Fruit fly (Drosophila melanogaster) whole organism, embryonic: ENCODE data around the gene CG15916.

Experiments used
- BEAF-32 ChIP-seq: fragments of 200-800 bp; sonication (Bioruptor generic); optimal IDR thresholded peaks from 3 replicates; lab custom pipeline; 2017; ENCODE audit warnings: missing biosample characterization, missing genetic modification characterization, mild to moderate bottlenecking, moderate library complexity, missing genetic modification reagents
- CG10267 ChIP-seq: fragments of 200-800 bp; sonication (Bioruptor generic); optimal IDR thresholded peaks from 2 replicates; lab custom pipeline; 2018; ENCODE audit warnings: missing biosample characterization, mild to moderate bottlenecking, missing genetic modification characterization, moderate library complexity
- CG11504 ChIP-seq: fragments of 200-800 bp; sonication (Bioruptor generic); optimal IDR thresholded peaks from 3 replicates; lab custom pipeline; 2019; ENCODE audit warnings: missing biosample characterization, mild to moderate bottlenecking, missing genetic modification characterization, moderate library complexity
- CG12236 ChIP-seq: fragments of 200-800 bp; sonication (Bioruptor generic); optimal IDR thresholded peaks from 2 replicates; lab custom pipeline; 2016; ENCODE audit warnings: missing biosample characterization, missing genetic modification characterization
- CG13287 ChIP-seq: fragments of 200-800 bp; sonication (Bioruptor generic); IDR thresholded peaks from 2 replicates; pipeline ENCODE4 v1.3.6; 2022; ENCODE audit warnings: missing biosample characterization, missing genetic modification characterization; ENCODE audit not compliant: partially characterized antibody
- CG13296 ChIP-seq: fragments of 200-800 bp; sonication (Bioruptor generic); optimal IDR thresholded peaks from 3 replicates; lab custom pipeline; 2018; ENCODE audit warnings: missing biosample characterization, mild to moderate bottlenecking, missing genetic modification characterization
- CG15269 ChIP-seq: fragments of 200-800 bp; sonication (Bioruptor generic); optimal IDR thresholded peaks from 2 replicates; lab custom pipeline; 2018; ENCODE audit warnings: missing biosample characterization, mild to moderate bottlenecking, missing genetic modification characterization, moderate library complexity
- CG1602 ChIP-seq: fragments of 200-800 bp; sonication (Bioruptor generic); optimal IDR thresholded peaks from 3 replicates; lab custom pipeline; 2016; ENCODE audit warnings: missing biosample characterization, missing genetic modification characterization
- CG18262 ChIP-seq: fragments of 200-800 bp; optimal IDR thresholded peaks from 3 replicates; lab custom pipeline; 2019; ENCODE audit warnings: missing biosample characterization, mild to moderate bottlenecking, missing genetic modification characterization, moderate library complexity
- CG2199 ChIP-seq: fragments of 200-800 bp; sonication (Bioruptor generic); IDR thresholded peaks from 3 replicates; pipeline ENCODE4 v1.3.6; 2022; ENCODE audit warnings: missing biosample characterization, missing genetic modification characterization
- CG2712 ChIP-seq: fragments of 200-800 bp; optimal IDR thresholded peaks from 3 replicates; lab custom pipeline; 2019; ENCODE audit warnings: missing biosample characterization, mild to moderate bottlenecking, missing genetic modification characterization, moderate library complexity
- CG2875 ChIP-seq: fragments of 200-800 bp; sonication (Bioruptor generic); optimal IDR thresholded peaks from 2 replicates; lab custom pipeline; 2017; ENCODE audit warnings: missing biosample characterization, mild to moderate bottlenecking, missing genetic modification characterization, missing genetic modification reagents
- CG4424 ChIP-seq: fragments of 200-800 bp; sonication (Bioruptor generic); optimal IDR thresholded peaks from 3 replicates; lab custom pipeline; 2016; ENCODE audit warnings: missing biosample characterization, missing genetic modification characterization
- CG4854 ChIP-seq: fragments of 200-800 bp; sonication (Bioruptor generic); optimal IDR thresholded peaks from 2 replicates; lab custom pipeline; 2016; ENCODE audit warnings: missing biosample characterization, missing genetic modification characterization, inconsistent platforms
- CG6254 ChIP-seq: fragments of 200-800 bp; sonication (Bioruptor generic); optimal IDR thresholded peaks from 3 replicates; lab custom pipeline; 2017; ENCODE audit warnings: mild to moderate bottlenecking, missing biosample characterization, missing genetic modification reagents, missing genetic modification characterization
- CG6791 ChIP-seq: fragments of 200-800 bp; sonication (Bioruptor generic); IDR thresholded peaks from 3 replicates; pipeline ENCODE4 v1.3.6; 2022; ENCODE audit warnings: missing biosample characterization, missing genetic modification characterization; ENCODE audit not compliant: partially characterized antibody
- CG6813 ChIP-seq: fragments of 200-800 bp; sonication (Bioruptor generic); optimal IDR thresholded peaks from 2 replicates; lab custom pipeline; 2017; ENCODE audit warnings: missing biosample characterization, missing genetic modification characterization, mild to moderate bottlenecking, moderate library complexity, missing genetic modification reagents
- Chrac-16 ChIP-seq: fragments of 200-800 bp; sonication (Bioruptor generic); optimal IDR thresholded peaks from 3 replicates; lab custom pipeline; 2016; ENCODE audit warnings: missing biosample characterization, missing genetic modification characterization
- Dad ChIP-seq: fragments of 200-800 bp; sonication (Bioruptor generic); optimal IDR thresholded peaks from 3 replicates; lab custom pipeline; 2016; ENCODE audit warnings: missing biosample characterization, missing genetic modification characterization
- Dll ChIP-seq: fragments of 200-800 bp; sonication (Bioruptor generic); IDR thresholded peaks from 4 replicates; pipeline ENCODE4 v1.3.6; 2022; ENCODE audit warnings: missing biosample characterization, missing genetic modification characterization; ENCODE audit not compliant: partially characterized antibody
- Fer2 ChIP-seq: fragments of 200-800 bp; sonication (Bioruptor generic); optimal IDR thresholded peaks from 2 replicates; lab custom pipeline; 2018; ENCODE audit warnings: missing biosample characterization, mild to moderate bottlenecking, missing genetic modification characterization, moderate library complexity
- HLH4C ChIP-seq: fragments of 200-800 bp; sonication (Bioruptor generic); IDR thresholded peaks from 3 replicates; pipeline ENCODE4 v1.3.6; 2022; ENCODE audit warnings: missing biosample characterization, missing genetic modification characterization; ENCODE audit not compliant: partially characterized antibody
- Hand ChIP-seq: fragments of 200-800 bp; sonication (Bioruptor generic); optimal IDR thresholded peaks from 2 replicates; lab custom pipeline; 2017; ENCODE audit warnings: mild to moderate bottlenecking, missing biosample characterization, missing genetic modification reagents, missing genetic modification characterization
- Med ChIP-seq: fragments of 200-800 bp; sonication (Bioruptor generic); peaks from one replicate; lab custom pipeline; 2016; ENCODE audit warnings: missing biosample characterization, missing genetic modification characterization, mild to moderate bottlenecking, inconsistent platforms, moderate library complexity
- NC2β ChIP-seq: fragments of 200-800 bp; sonication (Bioruptor generic); optimal IDR thresholded peaks from 2 replicates; lab custom pipeline; 2016; ENCODE audit warnings: missing biosample characterization, missing genetic modification characterization
- Opbp ChIP-seq: fragments of 200-800 bp; sonication (Bioruptor generic); IDR thresholded peaks from 3 replicates; pipeline ENCODE4 v1.3.6; 2022; ENCODE audit warnings: missing biosample characterization, missing genetic modification characterization; ENCODE audit not compliant: partially characterized antibody
- Pdp1 ChIP-seq, 2 experiments: fragments of 200-800 bp; sonication (Bioruptor generic); optimal IDR thresholded peaks; 3 replicates each; lab custom pipeline; 2016; ENCODE audit warnings: missing biosample characterization in 2 of 2, missing genetic modification characterization in 2 of 2, mild to moderate bottlenecking in 1 of 2, moderate library complexity in 1 of 2
- Ptx1 ChIP-seq: fragments of 200-800 bp; sonication (Bioruptor generic); IDR thresholded peaks from 2 replicates; pipeline ENCODE4 v1.3.6; 2022; ENCODE audit warnings: missing biosample characterization, missing genetic modification characterization
- Scr ChIP-seq: fragments of 200-800 bp; sonication (Bioruptor generic); IDR thresholded peaks from 2 replicates; pipeline ENCODE4 v1.3.6; 2022; ENCODE audit warnings: missing biosample characterization, missing genetic modification characterization; ENCODE audit not compliant: partially characterized antibody
- abd-A ChIP-seq: fragments of 200-800 bp; sonication (Bioruptor generic); optimal IDR thresholded peaks from 3 replicates; lab custom pipeline; 2019; ENCODE audit warnings: missing biosample characterization, mild to moderate bottlenecking, missing genetic modification characterization, moderate library complexity
- ato ChIP-seq: fragments of 200-800 bp; sonication (Bioruptor generic); IDR thresholded peaks from 2 replicates; pipeline ENCODE4 v1.3.6; 2022; ENCODE audit warnings: missing biosample characterization, missing genetic modification characterization; ENCODE audit not compliant: partially characterized antibody
- bbx ChIP-seq: fragments of 200-800 bp; sonication (Bioruptor generic); IDR thresholded peaks from 2 replicates; pipeline ENCODE4 v1.3.6; 2022; ENCODE audit warnings: missing biosample characterization, missing genetic modification characterization; ENCODE audit not compliant: partially characterized antibody
- danr ChIP-seq: fragments of 200-800 bp; sonication (Bioruptor generic); IDR thresholded peaks from 2 replicates; pipeline ENCODE4 v1.3.6; 2022; ENCODE audit warnings: missing biosample characterization, missing genetic modification characterization
- eve ChIP-seq, 2 experiments: fragments of >200 bp; optimal IDR thresholded peaks; 2 replicates each; lab custom pipeline; 2017; ENCODE audit warnings: missing biosample characterization in 2 of 2, missing genetic modification characterization in 2 of 2
- ftz-f1 ChIP-seq: fragments of 200-800 bp; sonication (Bioruptor generic); optimal IDR thresholded peaks from 2 replicates; lab custom pipeline; 2016; ENCODE audit warnings: missing biosample characterization, missing genetic modification characterization
- kah ChIP-seq: fragments of 200-800 bp; sonication (Bioruptor generic); optimal IDR thresholded peaks from 2 replicates; lab custom pipeline; 2018; ENCODE audit warnings: missing biosample characterization, mild to moderate bottlenecking, missing genetic modification characterization
- klu ChIP-seq: fragments of 200-800 bp; sonication (Bioruptor generic); IDR thresholded peaks from 2 replicates; pipeline ENCODE4 v1.3.6; 2022; ENCODE audit warnings: missing biosample characterization, missing genetic modification characterization
- onecut ChIP-seq: fragments of 200-800 bp; sonication (Bioruptor generic); IDR thresholded peaks from 2 replicates; pipeline ENCODE4 v1.3.6; 2022; ENCODE audit warnings: missing biosample characterization, missing genetic modification characterization
- pzg ChIP-seq: fragments of 200-800 bp; sonication (Bioruptor generic); optimal IDR thresholded peaks from 3 replicates; lab custom pipeline; 2018; ENCODE audit warnings: missing biosample characterization, mild to moderate bottlenecking, missing genetic modification characterization, moderate library complexity
- sens ChIP-seq: fragments of 200-800 bp; sonication (Bioruptor generic); peaks from one replicate; lab custom pipeline; 2016; ENCODE audit warnings: missing biosample characterization, missing genetic modification characterization
- sr ChIP-seq: fragments of 200-800 bp; sonication (Bioruptor generic); IDR thresholded peaks from 3 replicates; pipeline ENCODE4 v1.3.6; 2022; ENCODE audit warnings: missing biosample characterization, missing genetic modification characterization
- stwl ChIP-seq: fragments of 200-800 bp; sonication (Bioruptor generic); optimal IDR thresholded peaks from 3 replicates; lab custom pipeline; 2018; ENCODE audit warnings: missing biosample characterization, mild to moderate bottlenecking, missing genetic modification characterization, moderate library complexity
- tgo ChIP-seq: fragments of 200-800 bp; sonication (Bioruptor generic); IDR thresholded peaks from 3 replicates; pipeline ENCODE4 v1.3.6; 2022; ENCODE audit warnings: missing biosample characterization, missing genetic modification characterization
- unc-4 ChIP-seq: fragments of 200-800 bp; sonication (Bioruptor generic); IDR thresholded peaks from 2 replicates; pipeline ENCODE4 v1.3.6; 2022; ENCODE audit warnings: missing biosample characterization, missing genetic modification characterization; ENCODE audit not compliant: partially characterized antibody
- vfl ChIP-seq: fragments of 200-800 bp; sonication (Bioruptor generic); optimal IDR thresholded peaks from 2 replicates; lab custom pipeline; 2016; ENCODE audit warnings: missing biosample characterization, missing genetic modification characterization

The CG15916 gene

DNA sequence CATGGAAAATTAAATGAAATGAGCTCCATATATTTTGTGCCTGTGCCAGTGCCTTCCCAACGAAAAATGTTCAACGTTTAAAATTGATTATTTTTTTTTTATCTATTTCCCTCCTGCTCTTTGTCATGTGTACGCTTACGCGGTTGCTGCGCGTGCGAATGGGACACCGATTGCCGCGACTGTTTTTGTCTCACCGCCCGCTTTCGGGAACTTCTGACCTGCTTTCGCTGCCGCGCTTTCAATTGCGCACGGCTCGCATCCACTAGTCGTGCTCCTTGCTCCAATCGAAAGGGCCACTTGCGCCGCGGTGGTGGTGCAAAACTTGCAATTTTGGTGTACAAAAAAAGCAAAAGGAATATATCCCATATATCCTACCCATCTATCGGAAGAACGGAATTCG lies 29.9 kb upstream of the CG15916 start (continued):
- TF ChIP-seq CG4424: no peak
- TF ChIP-seq CG13287 (GFP tag; lab: Robert Waterston, UW): peak; percentile 25
- TF ChIP-seq CG4854 (GFP tag; lab: Kevin White, UChicago): no peak
- TF ChIP-seq bbx (GFP tag; lab: Robert Waterston, UW): peak; percentile 31; the same call in 1 of the 2 replicates
- TF ChIP-seq CG11504 (tag; lab: Kevin White, UChicago): no peak
- no peak for TF ChIP-seq sr
- no peak for TF ChIP-seq NC2β (GFP tag; lab: Kevin White, UChicago)
- TF ChIP-seq danr (GFP tag; lab: Robert Waterston, UW): no peak
- TF ChIP-seq vfl (GFP tag; lab: Kevin White, UChicago): no peak
- TF ChIP-seq CG12236: no peak
- TF ChIP-seq CG15269: no peak
- no peak for TF ChIP-seq CG6813 (GFP tag; lab: Kevin White, UChicago)
- peak; percentile 41; the same call in 1 of the 2 replicates for TF ChIP-seq ato
- TF ChIP-seq tgo (GFP tag; lab: Robert Waterston, UW): no peak
- TF ChIP-seq Hand (GFP tag; lab: Kevin White, UChicago): no peak
- TF ChIP-seq klu (GFP tag; lab: Robert Waterston, UW): no peak
- TF ChIP-seq ftz-f1 (GFP tag; lab: Kevin White, UChicago): no peak
- TF ChIP-seq kah (GFP tag; lab: Kevin White, UChicago): peak; percentile 49
- no peak for TF ChIP-seq CG2875 (GFP tag; lab: Kevin White, UChicago)
- TF ChIP-seq CG18262 (tag; lab: Kevin White, UChicago): peak; percentile 8

DNA sequence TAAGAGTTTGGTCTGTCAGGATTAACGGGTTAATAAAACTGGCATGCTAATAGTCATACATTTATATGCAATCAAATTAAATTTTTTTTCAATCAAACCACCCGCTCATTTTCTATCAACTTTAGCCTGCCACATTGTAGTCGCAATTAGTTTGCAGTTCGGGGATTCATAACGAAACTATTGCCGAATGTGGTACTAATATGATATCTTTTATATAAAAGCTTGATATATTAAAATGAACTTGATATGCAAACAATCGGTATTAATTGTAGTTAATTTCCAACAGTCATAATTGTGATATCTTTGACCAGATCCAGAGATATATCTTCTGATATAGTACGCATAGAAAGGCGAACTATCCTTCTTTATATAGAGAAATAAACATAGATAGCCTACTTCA lies 24.4 kb upstream of the CG15916 start:
- TF ChIP-seq sens (GFP tag; lab: Kevin White, UChicago): peak; percentile 61
- TF ChIP-seq Med (GFP tag; lab: Kevin White, UChicago): peak; percentile 20
- no peak for TF ChIP-seq Dad (GFP tag; lab: Kevin White, UChicago)

DNA sequence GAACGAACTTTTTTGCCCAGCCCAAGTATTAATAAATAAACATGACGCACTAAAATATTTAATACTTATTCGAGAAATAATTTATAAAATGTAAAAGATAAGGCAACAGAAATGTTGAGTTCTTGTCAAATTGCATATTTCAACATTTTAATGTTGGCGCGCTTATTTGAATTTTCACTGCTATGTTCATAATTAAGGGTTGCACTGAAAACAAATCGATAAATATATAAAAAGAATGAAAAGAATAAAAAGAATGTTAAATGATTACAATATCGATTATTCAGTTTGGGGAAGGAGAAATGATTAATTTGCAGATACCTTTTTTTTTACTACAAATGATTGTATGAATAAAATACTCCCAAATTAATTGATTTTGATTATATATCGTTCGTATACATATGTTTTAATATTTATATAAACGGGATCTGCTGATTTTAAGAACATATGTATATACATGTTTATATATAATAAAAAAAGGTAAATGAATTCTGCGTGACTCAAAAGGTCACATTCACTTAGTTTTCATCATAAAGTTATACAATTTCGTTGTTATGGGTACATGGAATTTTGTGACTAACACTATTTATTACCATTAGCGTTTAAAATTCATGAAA lies 23.5 kb upstream of the CG15916 start:
- TF ChIP-seq stwl (tag; lab: Kevin White, UChicago): peak; percentile 48
- TF ChIP-seq Chrac-16 (GFP tag; lab: Kevin White, UChicago): no peak
- peak; percentile 37 for TF ChIP-seq CG6254 (GFP tag; lab: Kevin White, UChicago)
- peak; percentile 8 for TF ChIP-seq CG10267 (tag; lab: Kevin White, UChicago)
- peak; percentile 8 for TF ChIP-seq sens (GFP tag; lab: Kevin White, UChicago)
- TF ChIP-seq Fer2: no peak
- TF ChIP-seq CG2712 (tag; lab: Kevin White, UChicago): peak; percentile 14
- no peak for TF ChIP-seq CG2199 (GFP tag; lab: Robert Waterston, UW)
- TF ChIP-seq eve (GFP tag; optimal IDR thresholded peaks at IDR 0.05; lab: Kevin White, UChicago): no peak
- no peak for TF ChIP-seq CG1602 (GFP tag; lab: Kevin White, UChicago)
- no peak for TF ChIP-seq sr
- peak; percentile 54 for TF ChIP-seq BEAF-32 (GFP tag; lab: Kevin White, UChicago)
- TF ChIP-seq bbx (GFP tag; lab: Robert Waterston, UW): peak; percentile 55; the same call in 1 of the 2 replicates
- TF ChIP-seq CG13287 (GFP tag; lab: Robert Waterston, UW): peak; percentile 42; the same call in 1 of the 2 replicates
- peak; percentile 49; the same call in 1 of the 3 replicates for TF ChIP-seq HLH4C (GFP tag; lab: Robert Waterston, UW)
- TF ChIP-seq Pdp1 (GFP tag; optimal IDR thresholded peaks at IDR 0.05; lab: Kevin White, UChicago): peak in 1 of 2 experiments; percentile 11
- peak; percentile 27 for TF ChIP-seq pzg (GFP tag; lab: Kevin White, UChicago)
- TF ChIP-seq CG13296 (GFP tag; lab: Kevin White, UChicago): no peak
- peak; percentile 8; the same call in 1 of the 2 replicates for TF ChIP-seq onecut (GFP tag; lab: Robert Waterston, UW)
- no peak for TF ChIP-seq Ptx1 (GFP tag; lab: Robert Waterston, UW)
- TF ChIP-seq Opbp (GFP tag; lab: Robert Waterston, UW): peak; percentile 16; the same call in 1 of the 3 replicates
- TF ChIP-seq abd-A: peak; percentile 34
- TF ChIP-seq CG6791: no peak
- 0 out of 2 replicates have a peak, but pooled peaks have one; percentile 41 for TF ChIP-seq unc-4
- no peak for TF ChIP-seq vfl (GFP tag; lab: Kevin White, UChicago)
- peak; percentile 47; the same call in 2 of the 4 replicates for TF ChIP-seq Dll (GFP tag; lab: Robert Waterston, UW)
- TF ChIP-seq Scr (GFP tag; lab: Robert Waterston, UW): peak; percentile 50
